Worm (Caenorhabditis elegans) whole organism, mixed stage, embryonic: ENCODE data around the gene K12H6.5.

Source experiments
- ceh-43 ChIP-seq: fragments of 200-800 bp; sonication (Bioruptor generic); optimal IDR thresholded peaks from 2 replicates; lab custom pipeline; 2018; ENCODE audit warnings: mild to moderate bottlenecking, missing genetic modification characterization, moderate library complexity, missing compliant biosample characterization
- unc-62 ChIP-seq: fragments of 150-350 bp; optimal IDR thresholded peaks from 2 replicates; lab custom pipeline; 2014; ENCODE audit warnings: missing biosample characterization, missing genetic modification reagents, missing genetic modification characterization
- ztf-11 ChIP-seq: fragments of 150-350 bp; optimal IDR thresholded peaks from 2 replicates; lab custom pipeline; 2014; ENCODE audit warnings: missing biosample characterization, missing genetic modification characterization

- TF ChIP-seq ceh-43 (GFP tag; lab: Kevin White, UChicago) (no peak), ztf-11 (no peak), unc-62 (GFP tag; lab: Kevin White, UChicago) (no peak)
Observed at ce11 chrII:2832098-2832497, 6.1 kb upstream of the K12H6.5 start.
